Worm (Caenorhabditis elegans): ENCODE measurements around the gene F52G3.1.

F52G3.1 gene

DNA sequence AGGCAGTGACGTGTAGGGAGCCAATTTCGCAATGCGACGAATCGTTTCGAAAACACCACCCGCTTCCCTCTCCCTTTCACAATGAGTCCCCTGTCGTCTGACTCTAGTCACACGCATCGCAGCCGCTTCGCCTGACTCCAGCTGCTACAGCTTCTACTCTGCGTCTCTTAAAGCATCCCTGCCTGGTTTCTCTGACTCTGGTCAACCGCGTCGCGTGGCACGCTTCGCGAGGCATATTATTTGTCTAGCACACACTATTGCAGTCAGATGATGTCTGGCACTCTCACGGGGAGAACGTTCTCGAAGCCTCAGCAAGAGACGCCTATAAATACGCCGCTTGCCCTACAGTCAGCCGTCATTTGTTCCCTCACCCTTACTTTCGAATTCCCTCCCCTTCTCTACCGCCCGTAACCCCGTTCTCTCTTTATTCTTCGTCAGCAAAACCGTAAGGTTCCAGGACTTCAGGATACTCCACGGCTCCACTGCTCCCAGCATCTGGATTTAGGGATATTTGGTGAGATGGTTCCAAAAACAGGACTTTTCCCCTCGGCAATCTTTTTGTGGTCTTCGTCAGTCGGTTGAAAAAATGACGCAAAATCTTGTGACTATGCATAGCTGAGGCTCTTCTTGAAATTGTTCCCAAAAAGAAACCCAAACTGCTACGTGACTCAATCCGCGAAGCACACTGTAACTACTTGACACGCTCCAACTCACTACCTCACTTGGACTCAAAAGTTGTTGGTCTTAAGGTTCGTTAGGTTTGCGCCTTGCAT, 33.9 kb upstream of the F52G3.1 start (continued):
- TF ChIP-seq snpc-1.3 (tag; optimal IDR thresholded peaks at IDR 0.05; ENCODE audit: insufficient read depth) (peak; percentile 43), lin-54 (GFP tag; optimal IDR thresholded peaks at IDR 0.05) (peak; percentile 42), B0336.3 (GFP tag; IDR thresholded peaks at IDR 0.05) (peak; percentile 93), sptf-2 (GFP tag; optimal IDR thresholded peaks at IDR 0.05) (no peak), B0019.2 (GFP tag; conservative IDR thresholded peaks at IDR 0.05) (no peak), egrh-3 (GFP tag; IDR thresholded peaks at IDR 0.05) (peak; percentile 67), unc-62 (GFP tag; optimal IDR thresholded peaks at IDR 0.05) (peak; percentile 85), unc-130 (GFP tag; optimal IDR thresholded peaks at IDR 0.05) (no peak), egl-18 (GFP tag; IDR thresholded peaks at IDR 0.05) (no peak; the same call in 1 of the 2 replicates), xnd-1 (tag; optimal IDR thresholded peaks at IDR 0.05) (no peak), aptf-3 (GFP tag; IDR thresholded peaks at IDR 0.05) (peak; percentile 47; the same call in 1 of the 2 replicates), ceh-27 (GFP tag; optimal IDR thresholded peaks at IDR 0.05) (peak; percentile 97), Y56A3A.18 (GFP tag; IDR thresholded peaks at IDR 0.05) (peak; percentile 30), let-526 (GFP tag; IDR thresholded peaks at IDR 0.05) (peak; percentile 91), ztf-26 (tag; optimal IDR thresholded peaks at IDR 0.05) (peak; percentile 97), repo-1 (tag; optimal IDR thresholded peaks at IDR 0.05) (peak; percentile 78), hmg-20 (GFP tag; IDR thresholded peaks at IDR 0.05) (peak; percentile 15; the same call in 1 of the 2 replicates), nfya-1 (tag; optimal IDR thresholded peaks at IDR 0.05; ENCODE audit: borderline replicate concordance, insufficient read depth) (no peak), attf-5 (GFP tag; optimal IDR thresholded peaks at IDR 0.05) (peak; percentile 87), nhr-90 (tag; optimal IDR thresholded peaks at IDR 0.05) (peak; percentile 63), lir-1 (GFP tag; conservative IDR thresholded peaks at IDR 0.05) (peak; percentile 79), cebp-2 (GFP tag; IDR thresholded peaks at IDR 0.05) (0 out of 2 replicates have a peak, but pooled peaks have one; percentile 3), mel-28 (tag; optimal IDR thresholded peaks at IDR 0.05; ENCODE audit: borderline replicate concordance) (peak; percentile 87), Y53G8AR.9 (GFP tag; conservative IDR thresholded peaks at IDR 0.05) (peak; percentile 76), him-1 (tag; optimal IDR thresholded peaks at IDR 0.05) (no peak), F22D6.2 (tag; optimal IDR thresholded peaks at IDR 0.05) (peak; percentile 88), lag-1 (GFP tag; IDR thresholded peaks at IDR 0.05) (0 out of 2 replicates have a peak, but pooled peaks have one; percentile 67), D2030.7 (GFP tag; IDR thresholded peaks at IDR 0.05) (no peak), ZK185.1 (tag; optimal IDR thresholded peaks at IDR 0.05; ENCODE audit: poor library complexity, severe bottlenecking) (peak; percentile 73), ceh-100 (GFP tag; IDR thresholded peaks at IDR 0.05) (no peak), ama-1 (optimal IDR thresholded peaks at IDR 0.05) (peak; percentile 99), ama-1 (GFP tag; optimal IDR thresholded peaks at IDR 0.05) (peak in 1 of 2 experiments; percentile 82), ets-4 (GFP tag; optimal IDR thresholded peaks at IDR 0.05) (peak; percentile 32), madf-3 (GFP tag; IDR thresholded peaks at IDR 0.05) (peak; percentile 97), ccch-3 (GFP tag; optimal IDR thresholded peaks at IDR 0.05) (no peak), nfya-2 (GFP tag; IDR thresholded peaks at IDR 0.05) (no peak), Y95B8A.8 (GFP tag; IDR thresholded peaks at IDR 0.05) (peak; percentile 89), chd-7 (tag; optimal IDR thresholded peaks at IDR 0.05) (peak; percentile 99), mxl-1 (tag; optimal IDR thresholded peaks at IDR 0.05) (peak; percentile 49), zfh-2 (GFP tag; conservative IDR thresholded peaks at IDR 0.05) (peak; percentile 98), attf-6 (GFP tag; IDR thresholded peaks at IDR 0.05) (no peak), madf-8 (GFP tag; conservative IDR thresholded peaks at IDR 0.05) (no peak), F52B5.7 (tag; optimal IDR thresholded peaks at IDR 0.05) (peak; percentile 72), T07F8.4 (tag; optimal IDR thresholded peaks at IDR 0.05) (peak; percentile 57), pbrm-1 (GFP tag; IDR thresholded peaks at IDR 0.05) (peak; percentile 91), mcd-1 (GFP tag; IDR thresholded peaks at IDR 0.05) (peak; percentile 85), nhr-179 (tag; optimal IDR thresholded peaks at IDR 0.05) (peak; percentile 66)

Data from whole organism, young adult.